Worm (Caenorhabditis elegans): ENCODE measurements around the gene daf-12.
A peak's percentile ranks its signal among the peaks of the same experiment; 100 is the strongest.

The daf-12 gene

DNA sequence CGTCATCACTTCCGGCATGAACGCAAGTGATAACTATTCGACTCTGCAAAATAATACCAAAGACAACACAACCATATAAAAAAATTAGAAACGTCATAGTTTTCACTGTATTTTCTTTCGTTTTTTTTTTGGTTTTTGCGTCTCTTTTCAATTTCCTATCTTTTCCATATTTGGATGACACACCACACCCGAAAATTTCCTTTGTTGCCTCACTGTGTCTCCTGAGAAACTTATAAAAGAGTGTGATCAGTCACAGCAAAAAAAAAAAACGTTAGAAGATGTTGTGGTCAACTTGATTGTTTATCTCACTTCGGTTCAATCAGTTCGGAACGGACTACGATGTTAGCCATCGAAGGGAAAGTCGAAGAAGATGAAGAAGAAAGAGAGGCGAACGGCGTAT, 54.0 kb downstream of the daf-12 start:
- TF ChIP-seq sma-9 (GFP tag; optimal IDR thresholded peaks at IDR 0.05) (no peak), sma-9 (tag; optimal IDR thresholded peaks at IDR 0.05) (no peak), snpc-4 (tag; optimal IDR thresholded peaks at IDR 0.05) (no peak), Y55F3AM.14 (GFP tag; optimal IDR thresholded peaks at IDR 0.05) (no peak), ztf-1 (GFP tag; conservative IDR thresholded peaks at IDR 0.05) (no peak), fos-1 (tag; optimal IDR thresholded peaks at IDR 0.05) (peak; percentile 33), sma-3 (GFP tag; optimal IDR thresholded peaks at IDR 0.05) (peak; percentile 4), ceh-82 (tag; optimal IDR thresholded peaks at IDR 0.05) (no peak), dmd-4 (tag; optimal IDR thresholded peaks at IDR 0.05) (no peak), zag-1 (tag; optimal IDR thresholded peaks at IDR 0.05) (no peak), elt-1 (tag; optimal IDR thresholded peaks at IDR 0.05) (no peak), nhr-12 (tag; optimal IDR thresholded peaks at IDR 0.05) (no peak), alr-1 (tag; optimal IDR thresholded peaks at IDR 0.05) (no peak), crh-2 (tag; optimal IDR thresholded peaks at IDR 0.05) (no peak), ceh-16 (tag; optimal IDR thresholded peaks at IDR 0.05) (no peak), mbf-1 (tag; optimal IDR thresholded peaks at IDR 0.05) (no peak), nhr-129 (tag; optimal IDR thresholded peaks at IDR 0.05) (no peak)

DNA sequence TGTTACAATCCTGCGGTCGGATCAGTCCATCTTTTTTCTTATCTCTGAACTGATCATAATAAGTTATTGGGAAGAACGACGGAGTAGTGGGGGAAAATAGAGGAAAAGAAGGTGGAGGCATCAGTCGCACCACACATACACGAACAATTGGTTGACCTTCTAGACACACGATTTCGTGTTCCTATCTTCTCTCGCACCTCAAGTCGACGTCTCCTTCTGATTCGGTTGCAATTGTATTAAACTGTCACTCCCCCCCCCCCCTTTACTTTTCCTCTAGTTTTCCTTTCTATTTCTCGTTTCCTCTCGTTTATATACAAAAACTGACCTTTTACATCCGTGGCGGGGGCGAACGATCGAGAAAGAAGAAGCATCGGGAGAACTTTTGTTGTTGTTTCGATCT, 55.5 kb downstream of the daf-12 start:
- TF ChIP-seq nhr-25 (tag; optimal IDR thresholded peaks at IDR 0.05) (peak; percentile 83), nhr-12 (tag; optimal IDR thresholded peaks at IDR 0.05) (no peak), Y55F3AM.14 (GFP tag; optimal IDR thresholded peaks at IDR 0.05) (no peak), egl-27 (tag; optimal IDR thresholded peaks at IDR 0.05) (no peak), sma-9 (GFP tag; optimal IDR thresholded peaks at IDR 0.05) (peak; percentile 64), sma-9 (tag; optimal IDR thresholded peaks at IDR 0.05) (no peak), nhr-237 (tag; optimal IDR thresholded peaks at IDR 0.05) (no peak), F13H6.1 (tag; optimal IDR thresholded peaks at IDR 0.05) (no peak), unc-39 (tag; optimal IDR thresholded peaks at IDR 0.05) (no peak), peb-1 (tag; optimal IDR thresholded peaks at IDR 0.05) (no peak), sma-3 (GFP tag; optimal IDR thresholded peaks at IDR 0.05) (peak; percentile 17), snpc-4 (tag; optimal IDR thresholded peaks at IDR 0.05) (no peak), nhr-21 (tag; optimal IDR thresholded peaks at IDR 0.05) (peak; percentile 34), R02D3.7 (tag; optimal IDR thresholded peaks at IDR 0.05) (no peak), ceh-16 (tag; optimal IDR thresholded peaks at IDR 0.05) (peak; percentile 48), elt-1 (tag; optimal IDR thresholded peaks at IDR 0.05) (no peak), lin-39 (tag; optimal IDR thresholded peaks at IDR 0.05) (no peak), nhr-11 (tag; optimal IDR thresholded peaks at IDR 0.05) (no peak), blmp-1 (tag; optimal IDR thresholded peaks at IDR 0.05; ENCODE audit: insufficient read depth) (peak; percentile 94), sem-4 (tag; optimal IDR thresholded peaks at IDR 0.05) (peak; percentile 14), ztf-11 (tag; optimal IDR thresholded peaks at IDR 0.05) (no peak), lin-13 (GFP tag; optimal IDR thresholded peaks at IDR 0.05) (no peak), gmeb-1 (tag; optimal IDR thresholded peaks at IDR 0.05) (no peak), aly-2 (tag; optimal IDR thresholded peaks at IDR 0.05) (no peak), fos-1 (tag; optimal IDR thresholded peaks at IDR 0.05) (peak; percentile 41)

DNA sequence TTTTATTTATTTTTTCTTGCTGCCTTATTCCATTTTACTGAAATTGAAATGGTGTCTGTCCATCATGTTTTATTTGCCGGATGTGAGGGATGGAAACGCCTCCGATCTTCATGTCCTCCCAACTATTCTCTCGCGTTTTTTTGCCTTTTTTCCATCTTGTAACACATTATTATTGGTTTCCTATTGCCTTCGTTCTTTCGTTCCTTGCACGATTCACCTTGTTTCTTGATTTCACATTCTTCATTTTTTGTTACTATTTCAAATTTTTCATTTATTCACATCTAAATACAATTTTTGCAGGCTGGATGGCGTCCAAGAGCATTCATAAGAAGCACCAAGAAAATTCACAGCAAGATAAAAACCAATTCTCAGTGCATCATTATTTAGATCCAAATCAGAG, 55.9 kb downstream of the daf-12 start, which contains the start of gene yap-1:
Gene yap-1 (plus strand): TSS at position 301 of the 400 bp plus-strand sequence.
- no peak for TF ChIP-seq egl-27 (tag; optimal IDR thresholded peaks at IDR 0.05)
- no peak for TF ChIP-seq C34F6.9 (tag; optimal IDR thresholded peaks at IDR 0.05)
- TF ChIP-seq R02D3.7 (tag; optimal IDR thresholded peaks at IDR 0.05), result no peak
- no peak for TF ChIP-seq lin-11 (tag; optimal IDR thresholded peaks at IDR 0.05)
- no peak for TF ChIP-seq aly-2 (tag; optimal IDR thresholded peaks at IDR 0.05)
- no peak for TF ChIP-seq gmeb-1 (tag; optimal IDR thresholded peaks at IDR 0.05)
- no peak for TF ChIP-seq nhr-25 (tag; optimal IDR thresholded peaks at IDR 0.05)
- TF ChIP-seq ZK546.5 (tag; optimal IDR thresholded peaks at IDR 0.05), result no peak
- TF ChIP-seq sma-9 (GFP tag; optimal IDR thresholded peaks at IDR 0.05), result no peak
- TF ChIP-seq sma-9 (tag; optimal IDR thresholded peaks at IDR 0.05), result no peak
- no peak for TF ChIP-seq ceh-82 (tag; optimal IDR thresholded peaks at IDR 0.05)
- TF ChIP-seq ama-1 (optimal IDR thresholded peaks at IDR 0.05), result no peak

DNA sequence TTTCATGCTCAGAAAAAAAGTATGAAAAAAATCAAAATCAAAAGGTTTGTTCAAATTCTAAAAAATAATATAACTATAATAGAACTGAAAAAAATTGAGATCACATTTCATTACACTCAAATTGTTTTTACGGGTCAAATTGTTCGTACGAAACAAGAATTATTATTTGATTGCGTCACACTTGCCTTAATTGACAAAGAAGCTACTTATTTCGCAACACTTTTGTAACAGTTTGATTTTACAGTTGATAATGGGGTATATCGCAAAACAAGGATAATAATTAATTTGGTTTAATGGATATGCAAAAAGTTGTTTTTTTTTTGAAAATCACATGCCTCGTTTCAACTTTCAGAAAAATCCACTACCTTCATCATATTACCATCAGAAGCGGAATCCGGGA, 56.3 kb downstream of the daf-12 start:
- TF ChIP-seq F13H6.1 (tag; optimal IDR thresholded peaks at IDR 0.05) (no peak), egl-27 (tag; optimal IDR thresholded peaks at IDR 0.05) (no peak), gmeb-1 (tag; optimal IDR thresholded peaks at IDR 0.05) (no peak), Y55F3AM.14 (GFP tag; optimal IDR thresholded peaks at IDR 0.05) (no peak), ceh-16 (tag; optimal IDR thresholded peaks at IDR 0.05) (no peak), ztf-1 (GFP tag; conservative IDR thresholded peaks at IDR 0.05) (no peak), blmp-1 (tag; optimal IDR thresholded peaks at IDR 0.05; ENCODE audit: insufficient read depth) (no peak), nhr-23 (tag; optimal IDR thresholded peaks at IDR 0.05) (no peak), snpc-4 (tag; optimal IDR thresholded peaks at IDR 0.05) (no peak), lin-39 (tag; optimal IDR thresholded peaks at IDR 0.05) (no peak), lin-11 (tag; optimal IDR thresholded peaks at IDR 0.05) (no peak), nhr-12 (tag; optimal IDR thresholded peaks at IDR 0.05) (no peak), aly-2 (tag; optimal IDR thresholded peaks at IDR 0.05) (no peak), nhr-11 (tag; optimal IDR thresholded peaks at IDR 0.05) (no peak), sma-9 (GFP tag; optimal IDR thresholded peaks at IDR 0.05) (no peak), sma-9 (tag; optimal IDR thresholded peaks at IDR 0.05) (no peak), nhr-77 (tag; optimal IDR thresholded peaks at IDR 0.05) (no peak), nhr-10 (tag; optimal IDR thresholded peaks at IDR 0.05) (no peak), lsy-2 (tag; optimal IDR thresholded peaks at IDR 0.05) (no peak)
